Fruit fly (Drosophila melanogaster) whole organism, embryonic: ENCODE data around the gene Ns1.

ENCODE experiments used
- CG10209 ChIP-seq: fragments of 200-800 bp; sonication (Bioruptor generic); optimal IDR thresholded peaks from 3 replicates; lab custom pipeline; 2017; ENCODE audit warnings: missing biosample characterization, mild to moderate bottlenecking, missing genetic modification characterization, missing genetic modification reagents
- Dp ChIP-seq: fragments of 200-800 bp; sonication (Bioruptor generic); optimal IDR thresholded peaks from 2 replicates; lab custom pipeline; 2018; ENCODE audit warnings: missing biosample characterization, mild to moderate bottlenecking, missing genetic modification characterization, moderate library complexity
- Ets65A ChIP-seq: fragments of 200-800 bp; sonication (Bioruptor generic); peaks from one replicate; lab custom pipeline; 2016; ENCODE audit warnings: missing biosample characterization, missing genetic modification characterization
- z ChIP-seq: fragments of 200-800 bp; sonication (Bioruptor generic); IDR thresholded peaks from 3 replicates; pipeline ENCODE4 v1.3.6; 2022; ENCODE audit warnings: missing biosample characterization, missing genetic modification characterization

DNA sequence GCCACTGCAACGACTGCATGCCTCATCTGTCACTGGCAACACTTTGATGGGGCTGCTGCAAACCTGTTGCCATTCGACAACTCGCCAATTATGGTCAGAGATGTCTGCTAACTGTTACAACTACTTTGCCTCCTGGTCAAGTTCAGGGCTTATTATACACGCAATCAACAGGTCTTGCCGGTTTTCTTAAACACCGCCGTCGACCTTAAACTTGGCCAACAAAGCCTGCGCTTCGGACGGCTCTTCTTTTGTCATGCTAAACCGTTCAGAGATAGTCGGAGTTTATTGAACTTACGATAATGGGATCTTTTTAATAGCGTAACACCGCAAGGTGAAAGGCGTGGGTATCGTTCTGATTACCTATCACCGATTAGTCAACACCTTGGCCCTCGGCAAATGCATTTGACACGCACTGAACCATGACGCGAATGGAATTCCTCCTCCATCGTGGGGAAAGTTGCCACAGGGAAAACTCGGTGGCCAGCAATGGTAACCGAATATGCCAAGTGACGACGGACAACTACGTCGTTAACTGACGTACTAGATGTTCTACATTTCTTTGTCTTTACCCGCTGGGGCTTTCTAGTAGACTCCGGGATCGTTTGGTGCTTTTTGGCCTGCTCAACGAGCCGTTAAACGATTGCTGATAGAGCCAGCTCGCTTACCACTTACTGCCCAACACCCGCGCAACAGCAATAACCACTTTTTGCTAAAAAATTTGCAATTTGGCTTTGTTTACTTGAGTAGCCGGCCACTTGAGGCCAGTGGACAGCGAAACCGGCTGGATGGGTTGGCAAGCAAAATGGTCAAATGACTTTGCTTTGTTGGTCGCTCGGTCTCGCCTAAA lies 38.6 kb upstream of the Ns1 start:
- no peak for TF ChIP-seq Ets65A
- TF ChIP-seq CG10209 (GFP tag; lab: Kevin White, UChicago) = no peak
- TF ChIP-seq z (GFP tag; lab: Robert Waterston, UW) = no peak
- no peak for TF ChIP-seq Dp (GFP tag; lab: Kevin White, UChicago)
